Worm (Caenorhabditis elegans) whole organism, mixed stage, embryonic: ENCODE results near the gene polh-1.

ENCODE experiments used
- blmp-1 ChIP-seq: fragments of 150-350 bp; optimal IDR thresholded peaks from 2 replicates; lab custom pipeline; 2014; ENCODE audit warnings: missing biosample characterization, missing genetic modification characterization
- elt-1 ChIP-seq: sonication (generic microtip); optimal IDR thresholded peaks from 2 replicates; lab custom pipeline; 2017; ENCODE audit warnings: missing genetic modification characterization, mild to moderate bottlenecking, missing compliant biosample characterization, antibody characterized with exemption, moderate library complexity, borderline replicate concordance; ENCODE audit not compliant: insufficient read depth
- elt-3 ChIP-seq: fragments of 150-350 bp; optimal IDR thresholded peaks from 2 replicates; lab custom pipeline; 2014; ENCODE audit warnings: missing biosample characterization, missing genetic modification characterization
- ham-2 ChIP-seq: fragments of 200-800 bp; sonication (Bioruptor generic); optimal IDR thresholded peaks from 2 replicates; lab custom pipeline; 2018; ENCODE audit warnings: mild to moderate bottlenecking, missing genetic modification characterization, missing compliant biosample characterization
- lin-13 ChIP-seq: fragments of 150-350 bp; optimal IDR thresholded peaks from 2 replicates; lab custom pipeline; 2014; ENCODE audit warnings: missing biosample characterization, missing genetic modification characterization
- lsy-2 ChIP-seq: fragments of 150-350 bp; optimal IDR thresholded peaks from 2 replicates; lab custom pipeline; 2014; ENCODE audit warnings: missing biosample characterization, missing genetic modification characterization
- nhr-12 ChIP-seq: fragments of 150-350 bp; optimal IDR thresholded peaks from 2 replicates; lab custom pipeline; 2014; ENCODE audit warnings: missing biosample characterization, missing genetic modification characterization
- nhr-28 ChIP-seq: fragments of 150-350 bp; optimal IDR thresholded peaks from 2 replicates; lab custom pipeline; 2014; ENCODE audit warnings: missing biosample characterization, missing genetic modification characterization
- nhr-76 ChIP-seq: sonication (generic microtip); optimal IDR thresholded peaks from 2 replicates; lab custom pipeline; 2017; ENCODE audit warnings: missing biosample characterization, missing genetic modification characterization

ce11 chrIII:1932018-1932417 is 18.1 kb downstream of the polh-1 start:
- TF ChIP-seq nhr-76 (tag; lab: Kevin White, UChicago) (no peak), lsy-2 (tag; lab: Kevin White, UChicago) (no peak), elt-3 (tag; lab: Kevin White, UChicago) (no peak), elt-1 (no peak), lin-13 (tag; lab: Kevin White, UChicago) (no peak), nhr-28 (tag; lab: Kevin White, UChicago) (no peak), blmp-1 (tag; lab: Kevin White, UChicago) (no peak), nhr-12 (tag; lab: Kevin White, UChicago) (no peak), ham-2 (GFP tag; lab: Kevin White, UChicago) (no peak)
